Fruit fly (Drosophila melanogaster): ENCODE measurements around the gene Polr2F.
A peak's percentile ranks its signal among the peaks of the same experiment; 100 is the strongest.

The Polr2F gene

DNA sequence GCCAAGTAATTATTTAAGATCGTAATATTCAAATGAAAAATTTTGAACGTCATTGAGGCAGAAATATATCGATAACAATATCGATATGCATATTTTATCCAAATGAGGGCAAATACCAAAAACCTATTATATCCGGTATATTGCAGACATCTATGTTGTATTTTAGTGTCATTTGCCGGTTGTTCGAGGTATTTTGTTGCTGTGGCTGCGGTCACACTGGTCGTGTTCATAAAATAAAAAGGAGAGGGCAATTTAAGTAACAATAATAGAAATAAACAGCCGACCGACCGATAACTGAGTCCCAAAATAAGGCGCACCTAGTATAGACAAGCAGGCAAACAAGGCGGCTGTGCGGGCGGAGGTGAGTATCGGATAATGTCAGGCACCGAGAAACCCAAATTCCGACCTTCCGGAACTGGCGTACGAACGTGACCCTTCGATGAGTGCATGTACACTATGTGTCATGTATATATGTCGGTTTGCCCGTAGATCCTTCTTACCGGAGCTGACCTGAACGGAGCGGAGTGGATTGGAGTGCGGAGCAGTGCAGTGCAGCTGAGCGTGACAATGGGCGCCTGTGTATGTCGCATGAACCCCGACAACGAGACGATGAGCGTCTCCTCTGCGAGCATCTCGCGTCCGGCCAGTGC is 22.3 kb downstream of the Polr2F start, which contains the start of gene CG1172:
TSS of gene CG1172 (plus strand) at position 181 of the 650 bp plus-strand sequence.
- peak; percentile 39 for TF ChIP-seq CG17801 (GFP tag; optimal IDR thresholded peaks at IDR 0.05; ENCODE audit: partially characterized antibody)

DNA sequence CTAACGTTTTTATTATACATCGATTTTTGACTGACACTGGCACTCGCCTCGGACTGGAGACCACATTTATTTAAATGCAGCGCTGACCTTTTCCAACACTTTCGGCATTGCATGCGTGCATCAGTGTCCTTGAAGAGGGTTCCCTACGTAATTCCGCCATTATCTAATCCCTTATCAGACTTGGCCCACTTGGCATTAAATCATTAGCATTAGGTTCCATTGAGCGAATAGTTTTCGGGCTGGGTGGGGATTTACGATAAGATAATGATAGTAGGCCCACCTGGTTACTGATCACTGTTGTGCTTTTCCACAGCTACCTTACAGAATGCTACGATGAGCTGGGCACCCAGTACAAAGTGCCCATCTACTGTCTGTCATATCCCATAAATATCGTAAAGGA is 23.6 kb downstream of the Polr2F start:
- no peak for TF ChIP-seq CG17801 (GFP tag; optimal IDR thresholded peaks at IDR 0.05; ENCODE audit: partially characterized antibody)

DNA sequence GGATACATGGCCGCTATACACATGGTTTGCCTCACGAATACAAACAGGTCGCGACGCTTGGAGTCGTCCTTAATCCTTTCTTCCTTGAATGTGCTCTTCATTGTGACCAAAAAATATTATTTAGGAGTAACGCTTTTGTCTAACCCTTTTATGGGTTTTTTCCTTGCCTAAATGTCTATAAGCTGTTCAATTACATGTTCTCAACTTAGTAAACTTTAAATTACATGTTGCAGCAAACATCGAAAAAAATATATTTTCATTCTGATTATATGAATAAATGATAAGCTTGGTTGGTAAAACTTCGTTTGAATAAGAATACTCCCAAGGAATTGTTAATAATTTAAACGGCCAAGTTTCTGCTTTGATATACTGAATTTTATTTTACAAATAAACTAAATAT is 27.5 kb downstream of the Polr2F start, which contains the start of gene Or83a:
TSS of gene Or83a (minus strand) at position 101 of the 400 bp plus-strand sequence.
- TF ChIP-seq CG17801 (GFP tag; optimal IDR thresholded peaks at IDR 0.05; ENCODE audit: partially characterized antibody): no peak

DNA sequence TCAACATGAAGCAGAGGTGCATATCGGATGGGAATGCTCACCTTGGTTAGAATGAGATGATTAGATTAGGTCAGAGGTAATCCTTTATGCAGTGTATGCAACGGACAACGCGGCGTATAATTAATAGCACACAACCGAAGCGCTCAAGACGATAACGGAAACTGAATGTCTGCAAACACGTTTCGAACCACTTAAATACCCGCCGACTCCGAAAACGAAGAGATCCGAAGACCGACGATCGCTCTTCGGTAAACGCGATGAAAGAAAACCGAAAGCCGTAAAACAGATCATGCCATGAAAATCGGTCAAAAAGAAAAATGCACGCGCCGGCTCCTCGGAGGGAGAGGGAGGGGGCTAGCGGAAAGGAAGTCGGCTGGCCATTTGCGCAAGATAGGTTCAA is 32.4 kb downstream of the Polr2F start, which contains the start of gene CG2663:
TSS of gene CG2663 (minus strand) at position 173 of the 400 bp plus-strand sequence.
- no peak for TF ChIP-seq CG17801 (GFP tag; optimal IDR thresholded peaks at IDR 0.05; ENCODE audit: partially characterized antibody)

DNA sequence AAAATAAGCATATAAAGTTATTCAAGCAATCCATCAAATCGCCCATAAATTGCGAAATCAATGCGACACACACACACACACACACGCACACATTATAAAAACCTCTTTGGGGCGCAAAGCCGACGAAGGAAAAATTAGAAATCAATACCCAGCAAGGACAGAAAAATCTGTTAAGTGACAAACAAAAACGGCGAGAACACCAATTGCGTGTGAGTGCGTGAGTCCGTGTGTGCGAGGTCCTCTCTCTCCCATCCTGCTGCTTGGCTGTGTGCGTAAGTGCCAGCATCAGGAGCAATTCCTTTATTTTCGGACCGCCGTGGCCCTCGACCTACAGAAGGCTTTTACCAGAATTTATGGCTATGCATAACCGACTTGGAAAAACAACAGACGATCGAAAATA is 40.7 kb downstream of the Polr2F start, which contains the start of gene Orco:
TSS of gene Orco (minus strand) at position 101 of the 400 bp plus-strand sequence.
- no peak for TF ChIP-seq CG17801 (GFP tag; optimal IDR thresholded peaks at IDR 0.05; ENCODE audit: partially characterized antibody)

DNA sequence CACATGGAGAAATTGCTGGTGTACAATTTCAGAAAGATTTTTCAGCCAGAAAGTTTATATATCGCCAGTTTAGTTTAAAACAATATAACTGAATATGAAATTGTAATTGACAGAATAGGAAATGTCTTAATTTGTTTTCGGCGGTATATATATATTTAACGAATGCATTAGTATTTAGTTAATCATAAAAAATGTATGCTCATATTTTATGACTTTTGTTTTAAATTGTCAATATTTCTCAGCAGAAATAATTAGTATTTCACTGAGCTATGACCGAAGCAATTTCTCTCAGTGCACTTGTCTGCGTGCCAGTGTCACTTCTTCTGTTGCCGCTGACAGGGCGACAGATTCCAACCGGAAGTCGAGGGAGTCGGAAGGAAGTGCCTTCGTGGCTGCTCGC is 41.4 kb downstream of the Polr2F start:
- no peak for TF ChIP-seq CG17801 (GFP tag; optimal IDR thresholded peaks at IDR 0.05; ENCODE audit: partially characterized antibody)

DNA sequence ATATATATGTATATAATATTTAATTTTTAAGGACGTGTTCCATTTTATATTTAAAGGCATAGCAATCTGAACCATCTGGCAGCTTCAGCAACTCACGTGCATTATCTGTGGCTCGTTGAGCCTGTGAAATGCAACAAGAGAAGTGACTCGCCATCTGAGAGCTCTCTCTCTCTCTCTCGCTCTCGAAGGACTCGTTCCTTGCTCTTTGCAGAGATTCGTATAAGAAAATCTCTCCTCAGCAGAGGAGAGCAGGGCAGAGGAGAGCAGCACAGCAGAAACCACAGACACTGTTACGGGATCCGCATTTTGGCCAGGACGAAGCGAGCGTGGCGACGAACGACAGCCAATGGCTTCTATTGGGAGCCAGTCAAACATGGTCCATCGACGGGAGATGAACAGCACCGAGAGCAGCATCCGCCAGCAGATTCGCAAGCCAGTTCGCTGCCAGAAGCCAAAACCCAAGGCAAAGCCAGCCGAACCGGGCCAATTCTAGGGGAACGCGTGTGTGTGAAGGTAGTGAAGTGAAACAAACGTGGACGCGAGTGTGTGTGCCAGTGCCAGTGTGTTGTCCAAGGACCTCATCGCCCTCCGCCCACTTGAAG is 42.7 kb downstream of the Polr2F start, which contains the start of gene CG14669:
TSS of gene CG14669 (plus strand) at position 381 of the 602 bp plus-strand sequence.
- TF ChIP-seq CG17801 (GFP tag; optimal IDR thresholded peaks at IDR 0.05; ENCODE audit: partially characterized antibody): no peak

DNA sequence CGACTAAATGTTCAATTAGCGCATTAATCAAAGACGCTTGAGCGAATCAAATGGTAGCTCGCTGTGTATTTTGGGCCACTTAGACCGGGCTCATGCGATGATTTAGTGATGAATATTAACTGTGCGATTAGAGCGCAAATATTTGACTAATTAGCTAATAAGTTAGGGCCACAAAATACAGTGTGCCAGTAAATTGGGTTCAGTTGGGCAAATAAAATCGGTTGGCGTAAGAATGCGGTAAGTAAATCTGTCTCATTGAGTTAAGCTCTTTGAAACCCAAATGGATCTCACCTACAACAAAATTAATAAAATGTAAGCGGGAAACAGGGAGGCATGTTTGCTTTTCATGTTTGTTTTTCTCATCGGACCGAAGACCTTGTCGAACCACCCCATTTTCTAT is 48.9 kb downstream of the Polr2F start:
- TF ChIP-seq CG17801 (GFP tag; optimal IDR thresholded peaks at IDR 0.05; ENCODE audit: partially characterized antibody): no peak

Measured in ovary, adult (tissue).